Fruit fly (Drosophila melanogaster) whole organism, embryonic: ENCODE results near the gene c-cup.

ENCODE experiments used
- Awh ChIP-seq: fragments of 200-800 bp; sonication (Bioruptor generic); IDR thresholded peaks from 2 replicates; pipeline ENCODE4, ENCODE4 v1.3.6; 2022; ENCODE audit warnings: missing biosample characterization, missing genetic modification characterization
- B-H2 ChIP-seq: fragments of 200-800 bp; sonication (Bioruptor generic); optimal IDR thresholded peaks from 2 replicates; lab custom pipeline; 2018; ENCODE audit warnings: missing biosample characterization, mild to moderate bottlenecking, missing genetic modification characterization
- CG11504 ChIP-seq: fragments of 200-800 bp; sonication (Bioruptor generic); optimal IDR thresholded peaks from 3 replicates; lab custom pipeline; 2019; ENCODE audit warnings: missing biosample characterization, mild to moderate bottlenecking, missing genetic modification characterization, moderate library complexity
- CG12155 ChIP-seq: fragments of 200-800 bp; sonication (Bioruptor generic); optimal IDR thresholded peaks from 3 replicates; lab custom pipeline; 2016; ENCODE audit warnings: missing biosample characterization, missing genetic modification characterization
- CG13424 ChIP-seq: fragments of 200-800 bp; sonication (Bioruptor generic); optimal IDR thresholded peaks from 2 replicates; lab custom pipeline; 2019; ENCODE audit warnings: missing biosample characterization, mild to moderate bottlenecking, missing genetic modification characterization, moderate library complexity
- CG14860 ChIP-seq: fragments of 200-800 bp; sonication (Bioruptor generic); IDR thresholded peaks from 3 replicates; pipeline ENCODE4 v1.3.6; 2022; ENCODE audit warnings: missing biosample characterization, missing genetic modification characterization; ENCODE audit not compliant: partially characterized antibody
- CG15269 ChIP-seq: fragments of 200-800 bp; sonication (Bioruptor generic); optimal IDR thresholded peaks from 2 replicates; lab custom pipeline; 2018; ENCODE audit warnings: missing biosample characterization, mild to moderate bottlenecking, missing genetic modification characterization, moderate library complexity
- CG15696 ChIP-seq: fragments of 200-800 bp; sonication (Bioruptor generic); optimal IDR thresholded peaks from 2 replicates; lab custom pipeline; 2019; ENCODE audit warnings: missing biosample characterization, mild to moderate bottlenecking, missing genetic modification characterization, moderate library complexity
- CG1647 ChIP-seq: fragments of 200-800 bp; sonication (Bioruptor generic); optimal IDR thresholded peaks from 3 replicates; lab custom pipeline; 2016; ENCODE audit warnings: missing biosample characterization, missing genetic modification characterization
- CG16863 ChIP-seq: fragments of 200-800 bp; sonication (Bioruptor generic); optimal IDR thresholded peaks from 3 replicates; lab custom pipeline; 2016; ENCODE audit warnings: missing biosample characterization, missing genetic modification characterization
- CG1792 ChIP-seq: fragments of 200-800 bp; sonication (Bioruptor generic); optimal IDR thresholded peaks from 2 replicates; lab custom pipeline; 2016; ENCODE audit warnings: missing biosample characterization, missing genetic modification characterization
- CG3065 ChIP-seq: fragments of 200-800 bp; sonication (Bioruptor generic); optimal IDR thresholded peaks from 2 replicates; lab custom pipeline; 2016; ENCODE audit warnings: missing biosample characterization, missing genetic modification characterization
- CG7357 ChIP-seq: fragments of 200-800 bp; sonication (Bioruptor generic); IDR thresholded peaks from 3 replicates; pipeline ENCODE4 v1.3.6; 2022; ENCODE audit warnings: missing biosample characterization, missing genetic modification characterization
- CG7839 ChIP-seq: fragments of 200-800 bp; sonication (Bioruptor generic); optimal IDR thresholded peaks from 3 replicates; lab custom pipeline; 2018; ENCODE audit warnings: missing biosample characterization, mild to moderate bottlenecking, missing genetic modification characterization, moderate library complexity
- CG8290 ChIP-seq, 3 experiments: fragments of 200-800 bp; sonication (Bioruptor generic); optimal IDR thresholded peaks; 2 replicates each; lab custom pipeline; 2016 to 2019; ENCODE audit warnings: missing biosample characterization in 3 of 3, missing genetic modification characterization in 3 of 3, mild to moderate bottlenecking in 2 of 3, moderate library complexity in 1 of 3
- CG9817 ChIP-seq: fragments of 200-800 bp; sonication (Bioruptor generic); optimal IDR thresholded peaks from 2 replicates; lab custom pipeline; 2018; ENCODE audit warnings: missing biosample characterization, mild to moderate bottlenecking, missing genetic modification characterization, moderate library complexity
- CG9876 ChIP-seq: fragments of 200-800 bp; sonication (Bioruptor generic); optimal IDR thresholded peaks from 2 replicates; lab custom pipeline; 2016; ENCODE audit warnings: missing biosample characterization, missing genetic modification characterization
- CTCF ChIP-seq: fragments of 200-800 bp; sonication (Bioruptor generic); optimal IDR thresholded peaks from 2 replicates; lab custom pipeline; 2017; ENCODE audit warnings: missing biosample characterization, mild to moderate bottlenecking, missing genetic modification characterization, moderate library complexity
- CoRest ChIP-seq: fragments of 200-800 bp; sonication (Bioruptor generic); optimal IDR thresholded peaks from 3 replicates; lab custom pipeline; 2018; ENCODE audit warnings: missing biosample characterization, mild to moderate bottlenecking, missing genetic modification characterization, moderate library complexity
- Dfd ChIP-seq, 2 experiments: fragments of >200 bp; optimal IDR thresholded peaks; 2 replicates each; lab custom pipeline; 2017; ENCODE audit warnings: missing biosample characterization in 2 of 2, missing genetic modification characterization in 2 of 2
- Drgx ChIP-seq: fragments of 200-800 bp; sonication (Bioruptor generic); IDR thresholded peaks from 2 replicates; pipeline ENCODE4 v1.3.6; 2022; ENCODE audit warnings: missing biosample characterization, missing genetic modification characterization
- E2f2 ChIP-seq: fragments of 200-800 bp; sonication (Bioruptor generic); IDR thresholded peaks from 2 replicates; pipeline ENCODE4 v1.3.6; 2022; ENCODE audit warnings: missing biosample characterization, missing genetic modification characterization
- Hr39 ChIP-seq: fragments of >200 bp; optimal IDR thresholded peaks from 2 replicates; lab custom pipeline; 2017
- MTF-1 ChIP-seq: fragments of 200-800 bp; sonication (Bioruptor generic); optimal IDR thresholded peaks from 2 replicates; lab custom pipeline; 2018; ENCODE audit warnings: missing biosample characterization, mild to moderate bottlenecking, missing genetic modification characterization, borderline replicate concordance
- NC2α ChIP-seq: fragments of 200-800 bp; sonication (Bioruptor generic); optimal IDR thresholded peaks from 2 replicates; lab custom pipeline; 2016; ENCODE audit warnings: missing biosample characterization, missing genetic modification characterization
- Pdp1 ChIP-seq, 2 experiments: fragments of 200-800 bp; sonication (Bioruptor generic); optimal IDR thresholded peaks; 3 replicates each; lab custom pipeline; 2016; ENCODE audit warnings: missing biosample characterization in 2 of 2, missing genetic modification characterization in 2 of 2, mild to moderate bottlenecking in 1 of 2, moderate library complexity in 1 of 2
- Ptx1 ChIP-seq: fragments of 200-800 bp; sonication (Bioruptor generic); IDR thresholded peaks from 2 replicates; pipeline ENCODE4 v1.3.6; 2022; ENCODE audit warnings: missing biosample characterization, missing genetic modification characterization
- Sox100B ChIP-seq: fragments of 200-800 bp; sonication (Bioruptor generic); optimal IDR thresholded peaks from 3 replicates; lab custom pipeline; 2018; ENCODE audit warnings: missing biosample characterization, mild to moderate bottlenecking, missing genetic modification characterization
- ara ChIP-seq: fragments of 200-800 bp; sonication (Bioruptor generic); IDR thresholded peaks from 2 replicates; pipeline ENCODE4 v1.3.6; 2022; ENCODE audit warnings: missing biosample characterization, missing genetic modification characterization
- bigmax ChIP-seq: fragments of 200-800 bp; sonication (Bioruptor generic); optimal IDR thresholded peaks from 2 replicates; lab custom pipeline; 2018; ENCODE audit warnings: missing biosample characterization, mild to moderate bottlenecking, missing genetic modification characterization
- br ChIP-seq: fragments of >200 bp; optimal IDR thresholded peaks from 2 replicates; lab custom pipeline; 2017
- crc ChIP-seq: fragments of 200-800 bp; sonication (Bioruptor generic); optimal IDR thresholded peaks from 2 replicates; lab custom pipeline; 2016; ENCODE audit warnings: missing biosample characterization, missing genetic modification characterization
- dati ChIP-seq: fragments of 200-800 bp; sonication (Bioruptor generic); IDR thresholded peaks from 2 replicates; pipeline ENCODE4 v1.3.6; 2022; ENCODE audit warnings: missing biosample characterization, missing genetic modification characterization
- ems ChIP-seq: fragments of 200-800 bp; sonication (Bioruptor generic); optimal IDR thresholded peaks from 3 replicates; lab custom pipeline; 2016; ENCODE audit warnings: missing biosample characterization, missing genetic modification characterization
- esg ChIP-seq: fragments of 200-800 bp; sonication (Bioruptor generic); conservative IDR thresholded peaks from 2 replicates; pipeline ENCODE4 v1.3.6; 2022; ENCODE audit warnings: missing biosample characterization, missing genetic modification characterization
- fd64A ChIP-seq: fragments of 200-800 bp; sonication (Bioruptor generic); optimal IDR thresholded peaks from 3 replicates; lab custom pipeline; 2018; ENCODE audit warnings: missing biosample characterization, mild to moderate bottlenecking, missing genetic modification characterization
- gcm ChIP-seq: fragments of 200-800 bp; sonication (Bioruptor generic); optimal IDR thresholded peaks from 2 replicates; lab custom pipeline; 2019; ENCODE audit warnings: missing biosample characterization, mild to moderate bottlenecking, missing genetic modification characterization, moderate library complexity
- hkb ChIP-seq, 2 experiments: fragments of 200-800 bp in 1 of 2; fragments of >200 bp in 1 of 2; sonication (Bioruptor generic) in 1 of 2; IDR thresholded peaks in 1 of 2; optimal IDR thresholded peaks in 1 of 2; 2 replicates each; pipeline versions ENCODE4 v1.3.6 to Lab custom; 2017 to 2022; ENCODE audit warnings: missing biosample characterization in 1 of 2, missing genetic modification characterization in 1 of 2
- jumu ChIP-seq: fragments of 200-800 bp; sonication (Bioruptor generic); optimal IDR thresholded peaks from 3 replicates; lab custom pipeline; 2016; ENCODE audit warnings: missing biosample characterization, missing genetic modification characterization
- lov ChIP-seq, 2 experiments: fragments of 200-800 bp in 1 of 2; fragments of >200 bp in 1 of 2; sonication (Bioruptor generic) in 1 of 2; IDR thresholded peaks in 1 of 2; optimal IDR thresholded peaks in 1 of 2; 2 replicates in 1 of 2; 3 replicates in 1 of 2; pipeline versions ENCODE4 v1.3.6 to Lab custom; 2017 to 2022; ENCODE audit warnings: missing biosample characterization in 1 of 2, missing genetic modification characterization in 1 of 2
- pan ChIP-seq, 4 experiments: fragments of >200 bp in 3 of 4; fragments of 200-800 bp in 1 of 4; sonication (Bioruptor generic) in 1 of 4; optimal IDR thresholded peaks in 3 of 4; IDR thresholded peaks in 1 of 4; 2 replicates each; pipeline versions ENCODE4 v1.3.6 to Lab custom; 2017 to 2022; ENCODE audit warnings: missing biosample characterization in 2 of 4, missing genetic modification characterization in 2 of 4, mixed read lengths in 1 of 4
- pb ChIP-seq: fragments of 200-800 bp; sonication (Bioruptor generic); optimal IDR thresholded peaks from 3 replicates; lab custom pipeline; 2016; ENCODE audit warnings: missing biosample characterization, missing genetic modification characterization
- row ChIP-seq: fragments of 200-800 bp; sonication (Bioruptor generic); IDR thresholded peaks from 3 replicates; pipeline ENCODE4 v1.3.6; 2022; ENCODE audit warnings: missing biosample characterization, missing genetic modification characterization
- slbo ChIP-seq: fragments of 200-800 bp; sonication (Bioruptor generic); IDR thresholded peaks from 2 replicates; pipeline ENCODE4 v1.3.6; 2022; ENCODE audit warnings: missing biosample characterization, missing genetic modification characterization
- slp2 ChIP-seq: fragments of 200-800 bp; sonication (Bioruptor generic); optimal IDR thresholded peaks from 2 replicates; lab custom pipeline; 2016; ENCODE audit warnings: missing biosample characterization, missing genetic modification characterization
- sr ChIP-seq: fragments of 200-800 bp; sonication (Bioruptor generic); IDR thresholded peaks from 3 replicates; pipeline ENCODE4 v1.3.6; 2022; ENCODE audit warnings: missing biosample characterization, missing genetic modification characterization
- tgo ChIP-seq: fragments of 200-800 bp; sonication (Bioruptor generic); IDR thresholded peaks from 3 replicates; pipeline ENCODE4 v1.3.6; 2022; ENCODE audit warnings: missing biosample characterization, missing genetic modification characterization
- unc-4 ChIP-seq: fragments of 200-800 bp; sonication (Bioruptor generic); IDR thresholded peaks from 2 replicates; pipeline ENCODE4 v1.3.6; 2022; ENCODE audit warnings: missing biosample characterization, missing genetic modification characterization; ENCODE audit not compliant: partially characterized antibody
- vvl ChIP-seq: fragments of 200-800 bp; sonication (Bioruptor generic); IDR thresholded peaks from 2 replicates; pipeline ENCODE4 v1.3.6; 2022; ENCODE audit warnings: missing biosample characterization, missing genetic modification characterization
- zen2 ChIP-seq: fragments of 200-800 bp; sonication (Bioruptor generic); IDR thresholded peaks from 3 replicates; pipeline ENCODE4 v1.3.6; 2022; ENCODE audit warnings: missing biosample characterization, missing genetic modification characterization; ENCODE audit not compliant: partially characterized antibody

Gene c-cup

DNA sequence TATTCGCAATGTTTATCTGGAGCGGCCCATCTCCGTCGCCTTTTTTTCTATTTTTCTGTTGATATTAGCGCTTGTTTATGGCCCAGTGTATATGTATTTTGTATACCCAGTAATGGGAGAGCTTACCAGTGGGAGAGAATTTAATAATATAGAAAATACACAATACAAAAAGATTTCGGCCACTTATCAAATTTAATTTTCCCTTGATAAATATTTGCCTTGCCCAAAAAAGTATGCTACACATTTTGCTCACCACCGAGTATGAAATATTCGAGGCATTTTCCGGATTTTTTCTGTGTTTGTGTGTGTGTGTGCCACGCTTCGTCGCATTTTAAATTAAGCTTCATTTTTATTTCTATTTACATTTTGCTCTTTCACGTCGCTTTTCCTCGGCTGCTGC lies 6.7 kb upstream of the c-cup start (continued):
- TF ChIP-seq CG11504 (tag; lab: Kevin White, UChicago): peak; percentile 32
- no peak for TF ChIP-seq NC2α (GFP tag; lab: Kevin White, UChicago)
- no peak for TF ChIP-seq sr
- no peak for TF ChIP-seq CG12155
- TF ChIP-seq tgo (GFP tag; lab: Robert Waterston, UW): 0 out of 3 replicates have a peak, but pooled peaks have one; percentile 29
- 0 out of 2 replicates have a peak, but pooled peaks have one; percentile 10 for TF ChIP-seq Ptx1
- TF ChIP-seq CG13424: no peak
- TF ChIP-seq ems (GFP tag; lab: Kevin White, UChicago): no peak
- TF ChIP-seq CG8290 (GFP tag; optimal IDR thresholded peaks at IDR 0.05; lab: Kevin White, UChicago): no peak
- no peak for TF ChIP-seq CG8290 (tag; optimal IDR thresholded peaks at IDR 0.05; lab: Kevin White, UChicago)
- no peak for TF ChIP-seq bigmax (GFP tag; lab: Kevin White, UChicago)
- TF ChIP-seq hkb (optimal IDR thresholded peaks at IDR 0.05; lab: Kevin White, UChicago): no peak
- TF ChIP-seq hkb (GFP tag; IDR thresholded peaks at IDR 0.05; lab: Robert Waterston, UW): 0 out of 2 replicates have a peak, but pooled peaks have one; percentile 12
- no peak for TF ChIP-seq MTF-1
- no peak for TF ChIP-seq CG16863 (GFP tag; lab: Kevin White, UChicago)
- TF ChIP-seq Pdp1 (GFP tag; optimal IDR thresholded peaks at IDR 0.05; lab: Kevin White, UChicago): no peak
- no peak for TF ChIP-seq zen2 (GFP tag; lab: Robert Waterston, UW)
- TF ChIP-seq Awh (GFP tag; lab: Robert Waterston, UW): no peak
- TF ChIP-seq CG9817 (tag; lab: Kevin White, UChicago): no peak
- TF ChIP-seq Dfd (GFP tag; optimal IDR thresholded peaks at IDR 0.05; lab: Kevin White, UChicago): no peak
- TF ChIP-seq CG9876 (GFP tag; lab: Kevin White, UChicago): no peak
- no peak for TF ChIP-seq CG15696
- no peak for TF ChIP-seq E2f2
- TF ChIP-seq B-H2 (GFP tag; lab: Kevin White, UChicago): no peak
- no peak for TF ChIP-seq jumu (GFP tag; lab: Kevin White, UChicago)
- TF ChIP-seq Sox100B (GFP tag; lab: Kevin White, UChicago): no peak
- 0 out of 3 replicates have a peak, but pooled peaks have one; percentile 12 for TF ChIP-seq CG7357 (GFP tag; lab: Robert Waterston, UW)
- TF ChIP-seq esg (GFP tag; lab: Robert Waterston, UW): no peak
- no peak for TF ChIP-seq gcm (GFP tag; lab: Kevin White, UChicago)
- TF ChIP-seq pan (optimal IDR thresholded peaks at IDR 0.05; lab: Kevin White, UChicago): no peak
- peak in 1 of 2 experiments; percentile 29 for TF ChIP-seq pan (GFP tag; optimal IDR thresholded peaks at IDR 0.05 in 1 of 2, IDR thresholded peaks at IDR 0.05 in 1 of 2)
- no peak for TF ChIP-seq fd64A (GFP tag; lab: Kevin White, UChicago)
- TF ChIP-seq CG7839 (tag; lab: Kevin White, UChicago): peak; percentile 3
- 0 out of 2 replicates have a peak, but pooled peaks have one; percentile 18 for TF ChIP-seq vvl (GFP tag; lab: Robert Waterston, UW)
- no peak for TF ChIP-seq pb
- no peak for TF ChIP-seq Hr39 (lab: Kevin White, UChicago)
- TF ChIP-seq CG1792 (GFP tag; lab: Kevin White, UChicago): no peak
- no peak for TF ChIP-seq br (lab: Kevin White, UChicago)
- peak; percentile 9 for TF ChIP-seq CG15269 (tag; lab: Kevin White, UChicago)
- no peak for TF ChIP-seq CG1647 (GFP tag; lab: Kevin White, UChicago)
- TF ChIP-seq lov (optimal IDR thresholded peaks at IDR 0.05; lab: Kevin White, UChicago): no peak
- no peak for TF ChIP-seq lov (GFP tag; IDR thresholded peaks at IDR 0.05; lab: Robert Waterston, UW)
- no peak for TF ChIP-seq Drgx (GFP tag; lab: Robert Waterston, UW)
- TF ChIP-seq CG3065 (GFP tag; lab: Kevin White, UChicago): no peak
- no peak for TF ChIP-seq crc (GFP tag; lab: Kevin White, UChicago)
- TF ChIP-seq slp2 (GFP tag; lab: Kevin White, UChicago): no peak
- no peak for TF ChIP-seq CG14860
- no peak for TF ChIP-seq dati (GFP tag; lab: Robert Waterston, UW)
- peak; percentile 51 for TF ChIP-seq slbo
- no peak for TF ChIP-seq CTCF (GFP tag; lab: Kevin White, UChicago)
- no peak for TF ChIP-seq CoRest (tag; lab: Kevin White, UChicago)
- TF ChIP-seq unc-4 (GFP tag; lab: Robert Waterston, UW): no peak
- TF ChIP-seq row (GFP tag; lab: Robert Waterston, UW): peak; percentile 43; the same call in 2 of the 3 replicates
- no peak for TF ChIP-seq ara (GFP tag; lab: Robert Waterston, UW)
